Worm (Caenorhabditis elegans) whole organism, midembryonic: Measurements from ENCODE around the gene ddx-35.

ENCODE experiments used
- flt-1 ChIP-seq: fragments of 200-800 bp; sonication (Bioruptor generic); IDR thresholded peaks from 2 replicates; pipeline ENCODE4 v1.3.6; 2022; ENCODE audit warnings: missing genetic modification characterization, missing compliant biosample characterization
- med-1 ChIP-seq: sonication (generic microtip); optimal IDR thresholded peaks from 2 replicates; lab custom pipeline; 2017; ENCODE audit warnings: missing genetic modification characterization, mild to moderate bottlenecking, missing compliant biosample characterization, antibody characterized with exemption, missing genetic modification reagents; ENCODE audit not compliant: insufficient read depth
- tab-1 ChIP-seq: fragments of 200-800 bp; sonication (Bioruptor generic); IDR thresholded peaks from 2 replicates; pipeline ENCODE4 v1.3.6; 2022; ENCODE audit warnings: missing genetic modification characterization, missing compliant biosample characterization
- ztf-23 ChIP-seq: fragments of 200-800 bp; sonication (Bioruptor generic); IDR thresholded peaks from 2 replicates; pipeline ENCODE4 v1.3.6; 2022; ENCODE audit warnings: missing genetic modification reagents, missing genetic modification characterization, missing compliant biosample characterization

ce11 chrIII:1533615-1534014 is 20.6 kb downstream of the ddx-35 start, which contains the start of gene mtg-1:
- TF ChIP-seq med-1 (GFP tag; lab: Kevin White, UChicago) (no peak), tab-1 (GFP tag; lab: Robert Waterston, UW) (no peak), flt-1 (GFP tag; lab: Robert Waterston, UW) (0 out of 2 replicates have a peak, but pooled peaks have one; percentile 30), ztf-23 (GFP tag; lab: Robert Waterston, UW) (no peak)
